Fruit fly (Drosophila melanogaster): ENCODE results near the gene endos.

DNA sequence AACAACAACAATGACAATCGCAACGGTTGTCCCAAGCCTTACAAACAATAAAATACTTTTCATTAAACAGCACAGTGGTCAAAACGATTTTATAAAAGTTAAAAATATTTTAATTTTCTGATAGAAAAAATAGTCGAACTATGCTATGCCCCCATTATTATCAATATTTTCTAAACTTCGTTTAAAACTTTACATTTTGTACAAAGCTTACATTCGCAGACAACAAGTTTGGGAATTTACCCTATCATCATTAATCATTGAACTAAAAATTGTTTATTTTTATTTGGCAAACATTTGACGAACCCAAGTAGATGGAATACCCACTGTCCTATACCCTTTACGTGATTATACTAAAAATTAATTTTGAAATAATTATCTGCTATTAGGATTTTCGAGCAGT is 46.7 kb upstream of the endos start:
- TF ChIP-seq h (optimal IDR thresholded peaks at IDR 0.05), result no peak
- TF ChIP-seq psq (optimal IDR thresholded peaks at IDR 0.05), result no peak
- no peak for TF ChIP-seq insv (optimal IDR thresholded peaks at IDR 0.05)
- no peak for TF ChIP-seq Myc (optimal IDR thresholded peaks at IDR 0.05)
- no peak for TF ChIP-seq ttk (optimal IDR thresholded peaks at IDR 0.05)

Data from Kc167 (cell line).